Worm (Caenorhabditis elegans): ENCODE data around the gene frpr-16.
"Not testable (repeated sequence)": the region's sequence is repeated elsewhere in the genome, so short reads cannot be mapped to it uniquely, and the experiment has no call there.

The frpr-16 gene

DNA sequence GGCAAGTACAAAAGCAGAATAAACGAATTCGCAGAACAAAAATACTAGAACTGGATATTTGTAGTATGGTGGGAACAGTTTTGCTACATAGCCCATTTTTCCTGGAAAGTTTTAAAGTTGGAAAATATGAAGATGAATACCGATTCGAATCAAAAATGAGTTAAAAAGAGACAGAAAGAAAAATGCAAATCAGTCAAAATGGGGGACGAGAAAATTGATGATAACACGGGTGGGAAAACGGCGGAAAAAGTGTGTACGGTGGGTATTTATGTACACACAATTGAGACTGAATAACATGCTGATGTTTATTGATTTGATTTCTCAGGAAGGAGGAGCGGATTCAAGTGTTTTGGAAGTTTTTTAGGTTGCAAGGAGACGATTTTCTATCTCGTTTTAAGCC, 6.1 kb downstream of the frpr-16 start, which contains the start of gene R12C12.9:
TSS of gene R12C12.9 (minus strand) at position 101 of the 400 bp plus-strand sequence.
- no peak for TF ChIP-seq nhr-237 (tag; optimal IDR thresholded peaks at IDR 0.05)
- TF ChIP-seq lin-13 (GFP tag; optimal IDR thresholded peaks at IDR 0.05) = no peak
- no peak for TF ChIP-seq ceh-82 (tag; optimal IDR thresholded peaks at IDR 0.05)
- no peak for TF ChIP-seq ZK546.5 (tag; optimal IDR thresholded peaks at IDR 0.05)
- no peak for TF ChIP-seq ztf-11 (tag; optimal IDR thresholded peaks at IDR 0.05)
- no peak for TF ChIP-seq Y55F3AM.14 (GFP tag; optimal IDR thresholded peaks at IDR 0.05)
- TF ChIP-seq nhr-129 (tag; optimal IDR thresholded peaks at IDR 0.05) = no peak
- TF ChIP-seq R02D3.7 (tag; optimal IDR thresholded peaks at IDR 0.05) = no peak
- TF ChIP-seq blmp-1 (tag; optimal IDR thresholded peaks at IDR 0.05; ENCODE audit: insufficient read depth) = no peak
- TF ChIP-seq nhr-25 (tag; optimal IDR thresholded peaks at IDR 0.05) = no peak
- no peak for TF ChIP-seq nhr-12 (tag; optimal IDR thresholded peaks at IDR 0.05)
- TF ChIP-seq peb-1 (tag; optimal IDR thresholded peaks at IDR 0.05) = no peak
- no peak for TF ChIP-seq nhr-11 (tag; optimal IDR thresholded peaks at IDR 0.05)
- no peak for TF ChIP-seq lin-11 (tag; optimal IDR thresholded peaks at IDR 0.05)
- no peak for TF ChIP-seq aly-2 (tag; optimal IDR thresholded peaks at IDR 0.05)
- TF ChIP-seq nhr-77 (tag; optimal IDR thresholded peaks at IDR 0.05) = no peak
- TF ChIP-seq mbf-1 (tag; optimal IDR thresholded peaks at IDR 0.05) = no peak
- TF ChIP-seq ceh-16 (tag; optimal IDR thresholded peaks at IDR 0.05) = no peak
- TF ChIP-seq lsy-2 (tag; optimal IDR thresholded peaks at IDR 0.05) = no peak

ce11 chrII:6022596-6022995, 8.4 kb downstream of the frpr-16 start:
- TF ChIP-seq sma-9 (GFP tag; optimal IDR thresholded peaks at IDR 0.05) (no peak), sma-9 (tag; optimal IDR thresholded peaks at IDR 0.05) (no peak), snpc-4 (tag; optimal IDR thresholded peaks at IDR 0.05) (no peak), nhr-6 (tag; optimal IDR thresholded peaks at IDR 0.05) (no peak), nhr-77 (tag; optimal IDR thresholded peaks at IDR 0.05) (no peak), nhr-23 (tag; optimal IDR thresholded peaks at IDR 0.05) (no peak), ztf-4 (tag; optimal IDR thresholded peaks at IDR 0.05) (no peak)

DNA sequence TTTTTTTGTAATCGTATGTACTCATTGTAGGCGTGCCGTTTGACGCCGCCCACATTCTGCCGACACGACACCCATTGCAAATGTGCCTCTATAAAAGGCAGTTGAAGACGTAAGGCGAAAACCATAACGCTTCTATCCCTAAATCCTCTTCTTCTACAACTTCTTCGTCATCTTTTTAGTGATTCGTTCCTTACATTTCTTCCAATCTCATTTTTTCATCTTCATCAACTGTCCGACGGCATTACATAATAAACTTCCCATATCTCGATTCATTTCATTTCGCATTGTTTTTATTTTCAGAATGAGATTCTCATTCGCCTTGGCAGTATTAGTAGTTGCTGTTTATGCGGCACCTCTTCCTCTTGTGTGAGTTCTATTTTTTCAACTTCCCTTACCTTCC, 10.7 kb downstream of the frpr-16 start, which contains the start of gene ZK84.1:
TSS of gene ZK84.1 (plus strand) at position 301 of the 400 bp plus-strand sequence.
- TF ChIP-seq lin-39 (tag; optimal IDR thresholded peaks at IDR 0.05) = no peak
- no peak for TF ChIP-seq ceh-82 (tag; optimal IDR thresholded peaks at IDR 0.05)
- no peak for TF ChIP-seq unc-39 (tag; optimal IDR thresholded peaks at IDR 0.05)
- no peak for TF ChIP-seq ZK546.5 (tag; optimal IDR thresholded peaks at IDR 0.05)
- no peak for TF ChIP-seq nhr-12 (tag; optimal IDR thresholded peaks at IDR 0.05)
- TF ChIP-seq skn-1 (tag; optimal IDR thresholded peaks at IDR 0.05) = no peak

- no peak for TF ChIP-seq elt-1 (tag; optimal IDR thresholded peaks at IDR 0.05)
Measured at ce11 chrII:6016410-6016809, 14.6 kb downstream of the frpr-16 start, which contains the start of gene ZK84.5. ZK84.5 (minus strand) TSS chrII:6016510.

DNA sequence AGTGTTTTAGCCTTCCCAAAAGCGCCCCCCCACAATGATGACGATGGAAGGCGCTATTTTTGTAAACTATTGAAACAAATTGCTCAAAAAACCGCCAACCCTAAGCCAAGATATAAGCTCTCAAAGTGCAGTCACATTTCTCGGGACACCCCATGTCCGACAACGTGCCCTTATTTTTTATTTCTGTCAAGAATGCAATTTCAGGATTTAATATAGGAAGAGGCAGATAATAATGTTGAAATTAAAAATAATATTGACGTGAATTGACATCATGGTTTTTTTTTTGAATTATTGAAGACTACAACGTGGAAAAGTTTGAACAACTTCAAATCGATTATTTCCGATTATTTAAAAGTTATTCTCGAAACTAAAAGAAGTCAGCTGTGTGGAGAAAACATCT, 16.9 kb downstream of the frpr-16 start, which contains the start of gene ZK84.2:
TSS of gene ZK84.2 (plus strand) at position 301 of the 400 bp plus-strand sequence.
- TF ChIP-seq gmeb-1, mab-5, R02D3.7 (tag; optimal IDR thresholded peaks at IDR 0.05): not testable (repeated sequence)

DNA sequence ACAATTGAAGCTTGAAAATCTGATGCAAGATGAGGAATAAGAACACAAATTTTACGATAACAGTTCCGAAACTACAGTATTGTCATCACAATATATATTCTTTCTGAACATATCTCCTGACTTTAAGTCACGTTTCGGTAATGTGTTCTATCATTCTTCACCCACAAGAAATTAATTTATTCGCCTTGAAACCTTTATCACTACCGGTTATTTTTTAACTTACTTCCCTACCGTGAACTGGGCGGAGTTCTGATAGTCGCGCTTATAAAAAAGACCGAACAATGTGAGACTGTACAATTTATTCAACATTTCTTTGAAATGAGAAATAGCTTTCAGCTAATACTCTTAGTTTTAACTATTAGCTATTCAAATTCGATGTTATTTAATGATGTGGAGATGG, 20.5 kb downstream of the frpr-16 start, which contains the start of gene ins-20:
TSS of gene ins-20 (plus strand) at position 301 of the 400 bp plus-strand sequence.
- TF ChIP-seq C34F6.9 (tag; optimal IDR thresholded peaks at IDR 0.05) (no peak), dmd-4 (tag; optimal IDR thresholded peaks at IDR 0.05) (no peak), mbf-1 (tag; optimal IDR thresholded peaks at IDR 0.05) (no peak), gmeb-1 (tag; optimal IDR thresholded peaks at IDR 0.05) (no peak), sma-3 (GFP tag; optimal IDR thresholded peaks at IDR 0.05) (no peak), nhr-77 (tag; optimal IDR thresholded peaks at IDR 0.05) (no peak), ceh-16 (tag; optimal IDR thresholded peaks at IDR 0.05) (no peak), unc-39 (tag; optimal IDR thresholded peaks at IDR 0.05) (no peak), nhr-11 (tag; optimal IDR thresholded peaks at IDR 0.05) (no peak), ZK546.5 (tag; optimal IDR thresholded peaks at IDR 0.05) (no peak), sma-9 (GFP tag; optimal IDR thresholded peaks at IDR 0.05) (no peak), sma-9 (tag; optimal IDR thresholded peaks at IDR 0.05) (no peak), lin-13 (GFP tag; optimal IDR thresholded peaks at IDR 0.05) (no peak), nhr-23 (tag; optimal IDR thresholded peaks at IDR 0.05) (no peak), nhr-237 (tag; optimal IDR thresholded peaks at IDR 0.05) (no peak)
